Fruit fly (Drosophila melanogaster): ENCODE results near the gene CG5080.

- TF ChIP-seq CG10348 (GFP tag; IDR thresholded peaks at IDR 0.05), result no peak
- peak; percentile 59 for TF ChIP-seq CG9948 (tag; optimal IDR thresholded peaks at IDR 0.05)
- TF ChIP-seq gl (tag; optimal IDR thresholded peaks at IDR 0.05), result no peak
- peak; percentile 80 for TF ChIP-seq CG15710 (tag; optimal IDR thresholded peaks at IDR 0.05)
- no peak for TF ChIP-seq CG14655 (GFP tag; optimal IDR thresholded peaks at IDR 0.05)
- peak; percentile 73 for TF ChIP-seq CG8159 (tag; optimal IDR thresholded peaks at IDR 0.05)
- TF ChIP-seq D1 (tag; optimal IDR thresholded peaks at IDR 0.05), result no peak
- peak; percentile 70 for TF ChIP-seq Snoo (tag; optimal IDR thresholded peaks at IDR 0.05)
- TF ChIP-seq CG12605 (GFP tag; IDR thresholded peaks at IDR 0.05), result no peak
- TF ChIP-seq EcR (GFP tag; optimal IDR thresholded peaks at IDR 0.05), result peak; percentile 84
Observed at dm6 chr2L:1172704-1173107, 9.0 kb upstream of the CG5080 start, which contains the start of the genes Charon and CG4887.
